Worm (Caenorhabditis elegans): Measurements from ENCODE around the gene R09H10.5.
A peak's percentile ranks its signal among the peaks of the same experiment; 100 is the strongest.

R09H10.5 gene

DNA sequence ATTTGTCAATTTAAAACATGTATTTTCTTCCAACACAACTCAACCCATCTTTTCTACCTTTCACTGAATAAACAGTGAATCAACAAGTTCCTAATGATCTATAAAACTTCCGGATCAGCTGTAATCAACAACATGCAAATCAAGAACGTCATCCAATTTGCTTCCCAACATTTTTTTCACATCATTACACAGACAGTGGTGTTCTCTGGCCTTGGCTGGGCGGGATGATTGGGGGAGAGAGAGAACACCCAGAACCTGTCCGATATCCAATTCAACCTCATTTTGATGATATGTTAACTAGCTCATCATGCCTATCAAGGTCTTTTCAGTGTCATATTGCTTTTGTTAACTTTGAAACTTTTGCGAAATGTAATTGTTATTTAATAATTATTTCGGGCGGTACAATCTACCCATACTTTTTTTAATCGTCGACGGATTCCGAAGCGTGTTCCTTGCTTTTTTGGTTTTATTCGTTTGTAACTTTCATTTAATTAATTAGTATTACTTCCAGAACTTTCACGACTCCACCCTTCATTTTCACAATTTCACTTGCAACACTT, 13.6 kb downstream of the R09H10.5 start, which contains the start of gene ptr-14:
TSS of gene ptr-14 (plus strand) at position 510 of the 560 bp plus-strand sequence.
- TF ChIP-seq nhr-232 (tag; optimal IDR thresholded peaks at IDR 0.05) (no peak), npax-4 (tag; optimal IDR thresholded peaks at IDR 0.05) (no peak), nhr-11 (tag; optimal IDR thresholded peaks at IDR 0.05) (no peak), tbx-2 (tag; optimal IDR thresholded peaks at IDR 0.05) (no peak), unc-55 (GFP tag; optimal IDR thresholded peaks at IDR 0.05) (no peak), ztf-16 (tag; optimal IDR thresholded peaks at IDR 0.05) (no peak), lim-6 (tag; optimal IDR thresholded peaks at IDR 0.05) (no peak), ets-4 (tag; optimal IDR thresholded peaks at IDR 0.05) (no peak), fax-1 (tag; optimal IDR thresholded peaks at IDR 0.05) (no peak), fkh-6 (tag; optimal IDR thresholded peaks at IDR 0.05) (no peak), C38D4.7 (GFP tag; optimal IDR thresholded peaks at IDR 0.05) (no peak), T23F11.4 (GFP tag; optimal IDR thresholded peaks at IDR 0.05) (no peak), pat-9 (tag; optimal IDR thresholded peaks at IDR 0.05) (no peak), eyg-1 (tag; optimal IDR thresholded peaks at IDR 0.05) (no peak)

DNA sequence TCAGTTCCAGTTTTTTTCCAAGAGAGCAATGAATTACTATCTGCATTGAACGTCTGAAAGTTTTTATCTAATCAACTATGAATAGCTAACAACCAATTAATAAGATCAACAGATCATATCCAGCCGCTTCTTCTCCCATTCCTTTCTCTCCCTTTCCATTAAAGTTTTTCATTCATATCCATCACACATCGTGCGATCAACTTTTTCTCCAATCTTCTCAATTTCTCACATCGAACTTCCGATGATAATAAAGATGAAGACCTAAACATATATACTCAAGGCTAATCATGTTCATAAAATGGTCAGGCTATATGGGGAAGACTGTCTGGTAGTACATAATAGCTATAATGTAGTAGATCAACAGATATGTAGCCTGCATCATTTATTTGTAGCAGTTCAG, 16.3 kb downstream of the R09H10.5 start:
- TF ChIP-seq ceh-30 (tag; optimal IDR thresholded peaks at IDR 0.05), result no peak
- TF ChIP-seq hlh-30 (tag; optimal IDR thresholded peaks at IDR 0.05; ENCODE audit: insufficient read depth), result no peak
- TF ChIP-seq lin-11 (tag; optimal IDR thresholded peaks at IDR 0.05), result no peak
- no peak for TF ChIP-seq K09A11.1 (tag; optimal IDR thresholded peaks at IDR 0.05; ENCODE audit: insufficient read depth)
- TF ChIP-seq elt-4 (tag; optimal IDR thresholded peaks at IDR 0.05), result no peak
- no peak for TF ChIP-seq elt-2 (tag; optimal IDR thresholded peaks at IDR 0.05)

DNA sequence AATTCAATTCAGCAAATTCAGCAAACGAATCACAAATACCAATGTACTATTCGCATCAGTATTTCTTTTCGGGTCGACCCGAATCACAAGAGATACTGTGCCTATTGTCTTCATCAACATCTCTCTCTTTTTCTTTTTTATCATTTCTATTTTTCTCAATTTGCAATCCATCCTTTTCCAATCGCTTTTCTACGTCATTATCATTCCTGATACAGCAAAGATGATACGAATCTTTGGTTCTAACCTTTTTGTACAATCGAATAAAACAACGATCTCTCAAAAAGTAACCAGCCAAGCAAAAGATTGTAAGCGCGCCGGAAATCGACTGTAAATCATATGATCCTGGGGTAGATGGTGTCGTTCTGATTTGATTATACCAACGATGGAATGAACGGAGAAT, 18.7 kb downstream of the R09H10.5 start:
- TF ChIP-seq ttx-3 (tag; optimal IDR thresholded peaks at IDR 0.05) (no peak), pros-1 (tag; optimal IDR thresholded peaks at IDR 0.05) (no peak), ceh-30 (tag; optimal IDR thresholded peaks at IDR 0.05) (no peak), K09A11.1 (tag; optimal IDR thresholded peaks at IDR 0.05; ENCODE audit: insufficient read depth) (no peak), pat-9 (tag; optimal IDR thresholded peaks at IDR 0.05) (no peak), eyg-1 (tag; optimal IDR thresholded peaks at IDR 0.05) (no peak), nhr-232 (tag; optimal IDR thresholded peaks at IDR 0.05) (no peak)

DNA sequence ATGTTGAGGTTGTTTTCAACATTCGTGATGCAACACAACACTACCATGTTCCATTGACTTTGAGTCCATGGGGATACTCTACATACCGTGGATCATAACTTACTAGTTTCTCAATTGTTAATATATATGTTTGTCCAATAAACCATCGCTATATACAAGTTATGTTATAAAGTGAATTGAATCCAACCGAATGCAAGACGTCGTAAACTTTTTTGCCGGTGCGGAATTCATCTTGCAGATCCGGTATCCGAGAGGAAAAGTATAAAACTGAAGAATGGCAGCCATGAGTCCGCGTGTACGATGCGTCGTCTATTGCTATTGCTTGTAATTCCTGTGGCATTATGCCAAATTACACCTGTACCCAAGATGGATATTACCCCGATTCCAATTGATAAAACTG, 20.4 kb downstream of the R09H10.5 start, which contains the start of gene R09H10.6:
TSS of gene R09H10.6 (plus strand) at position 301 of the 400 bp plus-strand sequence.
- TF ChIP-seq che-1 (tag; optimal IDR thresholded peaks at IDR 0.05) (no peak), elt-4 (tag; optimal IDR thresholded peaks at IDR 0.05) (no peak), unc-55 (GFP tag; optimal IDR thresholded peaks at IDR 0.05) (no peak), sdc-2 (tag; optimal IDR thresholded peaks at IDR 0.05) (no peak), eyg-1 (tag; optimal IDR thresholded peaks at IDR 0.05) (no peak), pag-3 (tag; optimal IDR thresholded peaks at IDR 0.05; ENCODE audit: borderline replicate concordance) (no peak), ceh-24 (tag; optimal IDR thresholded peaks at IDR 0.05) (no peak)

DNA sequence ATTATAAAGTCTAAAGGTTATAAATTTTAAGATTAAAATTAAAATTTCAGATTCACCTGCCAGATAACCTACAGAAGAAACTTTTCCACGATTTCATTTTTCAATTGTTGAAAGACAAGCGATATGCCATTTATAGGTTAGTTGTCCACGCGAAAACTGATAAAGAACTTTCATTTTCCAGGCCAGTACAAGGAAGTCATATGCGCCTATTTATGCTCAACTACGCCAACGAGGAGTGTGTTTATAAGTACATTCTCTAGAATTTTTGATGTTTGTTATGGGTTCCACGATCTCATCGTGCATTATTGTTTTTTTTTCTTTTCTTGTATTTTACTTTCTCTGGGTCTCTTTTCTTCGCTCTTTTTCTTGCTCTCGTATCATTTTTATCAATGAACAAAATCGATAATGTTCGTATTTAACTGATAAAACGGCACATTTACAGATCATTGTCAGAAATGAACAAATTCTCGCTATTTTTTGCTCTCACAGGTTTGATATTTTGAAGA, 22.0 kb downstream of the R09H10.5 start, which contains the start of gene R09H10.3:
TSS of gene R09H10.3 (plus strand) at position 456 of the 506 bp plus-strand sequence.
- TF ChIP-seq elt-2 (tag; optimal IDR thresholded peaks at IDR 0.05) (peak; percentile 21), tbx-7 (tag; optimal IDR thresholded peaks at IDR 0.05) (no peak)

DNA sequence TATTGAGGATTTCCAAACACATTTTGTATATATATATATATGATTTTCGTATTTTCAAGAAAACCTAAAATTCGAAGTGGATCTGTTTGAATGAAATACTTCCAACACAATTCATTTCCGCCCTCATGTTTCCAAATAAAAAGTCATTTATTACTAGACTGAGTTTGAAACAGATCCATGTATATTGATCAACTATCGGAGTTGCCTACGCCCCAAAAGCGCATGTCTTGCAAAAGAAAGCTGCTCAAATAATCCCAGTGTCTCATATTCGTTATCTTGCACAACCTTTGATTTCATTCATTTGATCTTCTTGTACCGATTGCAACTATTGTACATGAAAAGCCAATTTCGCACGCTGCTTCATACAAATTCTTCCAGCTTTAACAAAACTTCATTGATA, 26.0 kb downstream of the R09H10.5 start, which contains the start of gene R09H10.2:
TSS of gene R09H10.2 (plus strand) at position 301 of the 400 bp plus-strand sequence.
- TF ChIP-seq ets-4 (tag; optimal IDR thresholded peaks at IDR 0.05) (no peak), ahr-1 (tag; optimal IDR thresholded peaks at IDR 0.05) (no peak), ceh-19 (GFP tag; optimal IDR thresholded peaks at IDR 0.05) (no peak), unc-42 (tag; optimal IDR thresholded peaks at IDR 0.05) (no peak), C08G9.2 (tag; optimal IDR thresholded peaks at IDR 0.05) (no peak), ama-1 (optimal IDR thresholded peaks at IDR 0.05) (no peak), tbx-2 (tag; optimal IDR thresholded peaks at IDR 0.05) (no peak), fkh-6 (tag; optimal IDR thresholded peaks at IDR 0.05) (no peak), ztf-16 (tag; optimal IDR thresholded peaks at IDR 0.05) (no peak), K02D7.2 (tag; optimal IDR thresholded peaks at IDR 0.05) (no peak), unc-3 (GFP tag; conservative IDR thresholded peaks at IDR 0.05) (no peak), unc-3 (tag; optimal IDR thresholded peaks at IDR 0.05) (no peak), pag-3 (tag; optimal IDR thresholded peaks at IDR 0.05; ENCODE audit: borderline replicate concordance) (no peak), K09A11.1 (tag; optimal IDR thresholded peaks at IDR 0.05; ENCODE audit: insufficient read depth) (no peak), ceh-45 (GFP tag; IDR thresholded peaks at IDR 0.05) (no peak), Y22D7AL.16 (tag; optimal IDR thresholded peaks at IDR 0.05) (no peak), ttx-3 (tag; optimal IDR thresholded peaks at IDR 0.05) (no peak), odd-2 (tag; optimal IDR thresholded peaks at IDR 0.05) (no peak), T23F11.4 (GFP tag; optimal IDR thresholded peaks at IDR 0.05) (no peak), ceh-9 (tag; optimal IDR thresholded peaks at IDR 0.05) (no peak)
